Fruit fly (Drosophila melanogaster) whole organism, embryonic: Measurements from ENCODE around the gene CG2854.

Experiments used
- Awh ChIP-seq: fragments of 200-800 bp; sonication (Bioruptor generic); IDR thresholded peaks from 2 replicates; pipeline ENCODE4, ENCODE4 v1.3.6; 2022; ENCODE audit warnings: missing biosample characterization, missing genetic modification characterization
- BEAF-32 ChIP-seq: fragments of 200-800 bp; sonication (Bioruptor generic); optimal IDR thresholded peaks from 3 replicates; lab custom pipeline; 2017; ENCODE audit warnings: missing biosample characterization, missing genetic modification characterization, mild to moderate bottlenecking, moderate library complexity, missing genetic modification reagents
- CG10654 ChIP-seq: fragments of 200-800 bp; sonication (Bioruptor generic); optimal IDR thresholded peaks from 2 replicates; lab custom pipeline; 2016; ENCODE audit warnings: missing biosample characterization, missing genetic modification characterization
- CG12155 ChIP-seq: fragments of 200-800 bp; sonication (Bioruptor generic); optimal IDR thresholded peaks from 3 replicates; lab custom pipeline; 2016; ENCODE audit warnings: missing biosample characterization, missing genetic modification characterization
- CG13287 ChIP-seq: fragments of 200-800 bp; sonication (Bioruptor generic); IDR thresholded peaks from 2 replicates; pipeline ENCODE4 v1.3.6; 2022; ENCODE audit warnings: missing biosample characterization, missing genetic modification characterization; ENCODE audit not compliant: partially characterized antibody
- CG14667 ChIP-seq: fragments of 200-800 bp; sonication (Bioruptor generic); IDR thresholded peaks from 2 replicates; pipeline ENCODE4 v1.3.6; 2022; ENCODE audit warnings: missing biosample characterization, missing genetic modification characterization
- CG17612 ChIP-seq: fragments of 200-800 bp; sonication (Bioruptor generic); IDR thresholded peaks from 2 replicates; pipeline ENCODE4 v1.3.6; 2022; ENCODE audit warnings: missing biosample characterization, missing genetic modification characterization
- CG33557 ChIP-seq: fragments of 200-800 bp; sonication (Bioruptor generic); optimal IDR thresholded peaks from 2 replicates; lab custom pipeline; 2019; ENCODE audit warnings: missing biosample characterization, mild to moderate bottlenecking, missing genetic modification characterization, moderate library complexity
- CG34422 ChIP-seq: fragments of 200-800 bp; sonication (Bioruptor generic); IDR thresholded peaks from 3 replicates; pipeline ENCODE4 v1.3.6; 2022; ENCODE audit warnings: missing biosample characterization, missing genetic modification characterization
- CG5180 ChIP-seq: fragments of 200-800 bp; sonication (Bioruptor generic); optimal IDR thresholded peaks from 3 replicates; lab custom pipeline; 2017; ENCODE audit warnings: missing biosample characterization, missing genetic modification characterization, mild to moderate bottlenecking, moderate library complexity, missing genetic modification reagents
- CG5953 ChIP-seq: fragments of 200-800 bp; sonication (Bioruptor generic); IDR thresholded peaks from 2 replicates; pipeline ENCODE4 v1.3.6; 2022; ENCODE audit warnings: missing biosample characterization, missing genetic modification characterization
- CG6791 ChIP-seq: fragments of 200-800 bp; sonication (Bioruptor generic); IDR thresholded peaks from 3 replicates; pipeline ENCODE4 v1.3.6; 2022; ENCODE audit warnings: missing biosample characterization, missing genetic modification characterization; ENCODE audit not compliant: partially characterized antibody
- CG7271 ChIP-seq: fragments of 200-800 bp; sonication (Bioruptor generic); optimal IDR thresholded peaks from 2 replicates; lab custom pipeline; 2018; ENCODE audit warnings: missing biosample characterization, mild to moderate bottlenecking, missing genetic modification characterization, moderate library complexity
- CG7963 ChIP-seq: fragments of 200-800 bp; sonication (Bioruptor generic); IDR thresholded peaks from 3 replicates; pipeline ENCODE4 v1.3.6; 2022; ENCODE audit warnings: missing biosample characterization, missing genetic modification characterization; ENCODE audit not compliant: partially characterized antibody
- CG8924 ChIP-seq: fragments of 200-800 bp; optimal IDR thresholded peaks from 3 replicates; lab custom pipeline; 2019; ENCODE audit warnings: missing biosample characterization, mild to moderate bottlenecking, missing genetic modification characterization, moderate library complexity
- CG8944 ChIP-seq: fragments of 200-800 bp; sonication (Bioruptor generic); optimal IDR thresholded peaks from 3 replicates; lab custom pipeline; 2016; ENCODE audit warnings: missing biosample characterization, missing genetic modification characterization
- CG9727 ChIP-seq: fragments of 200-800 bp; sonication (Bioruptor generic); optimal IDR thresholded peaks from 3 replicates; lab custom pipeline; 2017; ENCODE audit warnings: missing biosample characterization, mild to moderate bottlenecking, missing genetic modification characterization
- Dip2 ChIP-seq: fragments of 200-800 bp; sonication (Bioruptor generic); IDR thresholded peaks from 2 replicates; pipeline ENCODE4 v1.3.6; 2022; ENCODE audit warnings: missing biosample characterization, missing genetic modification characterization
- Dp ChIP-seq: fragments of 200-800 bp; sonication (Bioruptor generic); optimal IDR thresholded peaks from 2 replicates; lab custom pipeline; 2018; ENCODE audit warnings: missing biosample characterization, mild to moderate bottlenecking, missing genetic modification characterization, moderate library complexity
- Drgx ChIP-seq: fragments of 200-800 bp; sonication (Bioruptor generic); IDR thresholded peaks from 2 replicates; pipeline ENCODE4 v1.3.6; 2022; ENCODE audit warnings: missing biosample characterization, missing genetic modification characterization
- Ets97D ChIP-seq: fragments of 200-800 bp; sonication (Bioruptor generic); optimal IDR thresholded peaks from 3 replicates; lab custom pipeline; 2016; ENCODE audit warnings: missing biosample characterization, missing genetic modification characterization
- Hmx ChIP-seq: fragments of 200-800 bp; sonication (Bioruptor generic); optimal IDR thresholded peaks from 2 replicates; lab custom pipeline; 2016; ENCODE audit warnings: missing biosample characterization, missing genetic modification characterization
- Hr3 ChIP-seq: fragments of 200-800 bp; sonication (Bioruptor generic); optimal IDR thresholded peaks from 3 replicates; lab custom pipeline; 2016; ENCODE audit warnings: missing biosample characterization, missing genetic modification characterization
- Hr51 ChIP-seq, 2 experiments: fragments of 200-800 bp; sonication (Bioruptor generic); optimal IDR thresholded peaks; 2 replicates in 1 of 2; 3 replicates in 1 of 2; lab custom pipeline; 2016 to 2018; ENCODE audit warnings: missing biosample characterization in 2 of 2, missing genetic modification characterization in 2 of 2, mild to moderate bottlenecking in 1 of 2, moderate library complexity in 1 of 2
- Ptx1 ChIP-seq: fragments of 200-800 bp; sonication (Bioruptor generic); IDR thresholded peaks from 2 replicates; pipeline ENCODE4 v1.3.6; 2022; ENCODE audit warnings: missing biosample characterization, missing genetic modification characterization
- Sin3A ChIP-seq: fragments of >200 bp; optimal IDR thresholded peaks from 2 replicates; lab custom pipeline; 2018
- Ssrp ChIP-seq: fragments of 200-800 bp; sonication (Bioruptor generic); optimal IDR thresholded peaks from 2 replicates; lab custom pipeline; 2018; ENCODE audit warnings: missing biosample characterization, mild to moderate bottlenecking, missing genetic modification characterization, moderate library complexity
- Stat92E ChIP-seq, 3 experiments: fragments of >200 bp in 2 of 3; fragments of 200-800 bp in 1 of 3; sonication (Bioruptor generic) in 1 of 3; optimal IDR thresholded peaks; 2 replicates each; lab custom pipeline; 2017 to 2019; ENCODE audit warnings: missing biosample characterization in 3 of 3, missing genetic modification characterization in 3 of 3, mild to moderate bottlenecking in 1 of 3, moderate library complexity in 1 of 3
- Xrp1 ChIP-seq: fragments of 200-800 bp; sonication (Bioruptor generic); IDR thresholded peaks from 2 replicates; pipeline ENCODE4 v1.3.6; 2022; ENCODE audit warnings: missing biosample characterization, missing genetic modification characterization
- ab ChIP-seq: fragments of 200-800 bp; sonication (Bioruptor generic); optimal IDR thresholded peaks from 2 replicates; lab custom pipeline; 2016; ENCODE audit warnings: missing biosample characterization, missing genetic modification characterization
- az2 ChIP-seq: fragments of 200-800 bp; sonication (Bioruptor generic); optimal IDR thresholded peaks from 3 replicates; lab custom pipeline; 2016; ENCODE audit warnings: missing biosample characterization, missing genetic modification characterization
- bbx ChIP-seq: fragments of 200-800 bp; sonication (Bioruptor generic); IDR thresholded peaks from 2 replicates; pipeline ENCODE4 v1.3.6; 2022; ENCODE audit warnings: missing biosample characterization, missing genetic modification characterization; ENCODE audit not compliant: partially characterized antibody
- caup ChIP-seq: fragments of 200-800 bp; sonication (Bioruptor generic); optimal IDR thresholded peaks from 3 replicates; lab custom pipeline; 2017; ENCODE audit warnings: missing biosample characterization, mild to moderate bottlenecking, missing genetic modification characterization, moderate library complexity; ENCODE audit not compliant: severe bottlenecking
- ci ChIP-seq: fragments of 200-800 bp; sonication (Bioruptor generic); IDR thresholded peaks from 3 replicates; pipeline ENCODE4 v1.3.6; 2022; ENCODE audit warnings: missing biosample characterization, missing genetic modification characterization
- disco-r ChIP-seq: fragments of 200-800 bp; sonication (Bioruptor generic); optimal IDR thresholded peaks from 2 replicates; lab custom pipeline; 2016; ENCODE audit warnings: missing biosample characterization, missing genetic modification characterization
- emc ChIP-seq: fragments of 200-800 bp; sonication (Bioruptor generic); optimal IDR thresholded peaks from 2 replicates; lab custom pipeline; 2016; ENCODE audit warnings: missing biosample characterization, missing genetic modification characterization
- fru ChIP-seq: fragments of >200 bp; optimal IDR thresholded peaks from 2 replicates; lab custom pipeline; 2017
- gcm2 ChIP-seq: fragments of 200-800 bp; sonication (Bioruptor generic); optimal IDR thresholded peaks from 2 replicates; lab custom pipeline; 2016; ENCODE audit warnings: missing biosample characterization, missing genetic modification characterization
- gsb ChIP-seq: fragments of 200-800 bp; sonication (Bioruptor generic); IDR thresholded peaks from 2 replicates; pipeline ENCODE4 v1.3.6; 2022; ENCODE audit warnings: missing biosample characterization, missing genetic modification characterization
- hth ChIP-seq: fragments of >200 bp; optimal IDR thresholded peaks from 2 replicates; lab custom pipeline; 2017; ENCODE audit warnings: inconsistent platforms
- insv ChIP-seq, 2 experiments: fragments of 200-800 bp; sonication (Bioruptor generic); optimal IDR thresholded peaks; 3 replicates each; lab custom pipeline; 2016 to 2018; ENCODE audit warnings: missing biosample characterization in 2 of 2, missing genetic modification characterization in 2 of 2
- maf-S ChIP-seq: fragments of 200-800 bp; sonication (Bioruptor generic); optimal IDR thresholded peaks from 2 replicates; lab custom pipeline; 2016; ENCODE audit warnings: missing biosample characterization, missing genetic modification characterization
- peb ChIP-seq: fragments of 200-800 bp; sonication (Bioruptor generic); IDR thresholded peaks from 2 replicates; pipeline ENCODE4 v1.3.6; 2022; ENCODE audit warnings: missing biosample characterization, missing genetic modification characterization
- pzg ChIP-seq: fragments of 200-800 bp; sonication (Bioruptor generic); optimal IDR thresholded peaks from 3 replicates; lab custom pipeline; 2018; ENCODE audit warnings: missing biosample characterization, mild to moderate bottlenecking, missing genetic modification characterization, moderate library complexity
- sim ChIP-seq: fragments of 200-800 bp; sonication (Bioruptor generic); IDR thresholded peaks from 2 replicates; pipeline ENCODE4 v1.3.6; 2022; ENCODE audit warnings: missing biosample characterization, missing genetic modification characterization
- tin ChIP-seq: fragments of 200-800 bp; sonication (Bioruptor generic); optimal IDR thresholded peaks from 3 replicates; lab custom pipeline; 2016; ENCODE audit warnings: missing biosample characterization, missing genetic modification characterization
- tna ChIP-seq: fragments of 200-800 bp; sonication (Bioruptor generic); IDR thresholded peaks from 2 replicates; pipeline ENCODE4 v1.3.6; 2022; ENCODE audit warnings: missing biosample characterization, missing genetic modification characterization; ENCODE audit not compliant: partially characterized antibody
- tx ChIP-seq: fragments of 200-800 bp; sonication (Bioruptor generic); optimal IDR thresholded peaks from 2 replicates; lab custom pipeline; 2016; ENCODE audit warnings: missing biosample characterization, missing genetic modification characterization

CG2854 gene

dm6 chrX:2297428-2298200, 29.3 kb upstream of the CG2854 start (continued):
- TF ChIP-seq maf-S (GFP tag; lab: Kevin White, UChicago) = peak; percentile 98
- TF ChIP-seq Awh (GFP tag; lab: Robert Waterston, UW) = peak; percentile 99
- peak; percentile 93 for TF ChIP-seq Ets97D (GFP tag; lab: Kevin White, UChicago)
- TF ChIP-seq CG7963 (GFP tag; lab: Robert Waterston, UW) = no peak
- TF ChIP-seq disco-r = peak; percentile 98
- peak; percentile 97 for TF ChIP-seq emc (GFP tag; lab: Kevin White, UChicago)
- TF ChIP-seq CG33557 (GFP tag; lab: Kevin White, UChicago) = peak; percentile 90
- TF ChIP-seq Dp (GFP tag; lab: Kevin White, UChicago) = peak; percentile 37
- TF ChIP-seq pzg (GFP tag; lab: Kevin White, UChicago) = peak; percentile 33
- TF ChIP-seq peb = peak; percentile 97
- TF ChIP-seq CG6791 (GFP tag; lab: Robert Waterston, UW) = no peak
- peak; percentile 17 for TF ChIP-seq BEAF-32 (GFP tag; lab: Kevin White, UChicago)
- TF ChIP-seq fru (lab: Kevin White, UChicago) = no peak
- peak; percentile 98 for TF ChIP-seq CG14667 (GFP tag; lab: Robert Waterston, UW)
- TF ChIP-seq ci (GFP tag; lab: Robert Waterston, UW) = peak; percentile 99
- peak; percentile 99 for TF ChIP-seq CG8944 (GFP tag; lab: Kevin White, UChicago)
- TF ChIP-seq ab (GFP tag; lab: Kevin White, UChicago) = peak; percentile 97
- TF ChIP-seq Xrp1 (GFP tag; lab: Robert Waterston, UW) = peak; percentile 98
- peak; percentile 13; the same call in 1 of the 2 replicates for TF ChIP-seq CG13287 (GFP tag; lab: Robert Waterston, UW)
- peak; percentile 85 for TF ChIP-seq CG7271 (tag; lab: Kevin White, UChicago)
- TF ChIP-seq az2 (GFP tag; lab: Kevin White, UChicago) = peak; percentile 99

- TF ChIP-seq Ptx1 (GFP tag; lab: Robert Waterston, UW) (peak; percentile 77), gcm2 (GFP tag; lab: Kevin White, UChicago) (peak; percentile 75), caup (GFP tag; lab: Kevin White, UChicago) (peak; percentile 27), Stat92E (GFP tag; optimal IDR thresholded peaks at IDR 0.05; lab: Kevin White, UChicago) (peak in 1 of 3 experiments; percentile 91), CG5953 (GFP tag; lab: Robert Waterston, UW) (peak; percentile 77), CG10654 (GFP tag; lab: Kevin White, UChicago) (peak; percentile 74), tx (peak; percentile 62), CG8924 (tag; lab: Kevin White, UChicago) (peak; percentile 93), hth (lab: Kevin White, UChicago) (no peak), CG17612 (GFP tag; lab: Robert Waterston, UW) (0 out of 2 replicates have a peak, but pooled peaks have one; percentile 34), Hmx (GFP tag; lab: Kevin White, UChicago) (no peak), bbx (no peak), Sin3A (no peak), CG12155 (GFP tag; lab: Kevin White, UChicago) (peak; percentile 59), CG5180 (GFP tag; lab: Kevin White, UChicago) (peak; percentile 59), CG33557 (GFP tag; lab: Kevin White, UChicago) (peak; percentile 78), Drgx (GFP tag; lab: Robert Waterston, UW) (peak; percentile 94), sim (GFP tag; lab: Robert Waterston, UW) (peak; percentile 73), CG9727 (GFP tag; lab: Kevin White, UChicago) (peak; percentile 83), Dip2 (GFP tag; lab: Robert Waterston, UW) (no peak), tin (GFP tag; lab: Kevin White, UChicago) (peak; percentile 80), Hr3 (GFP tag; lab: Kevin White, UChicago) (peak; percentile 57), insv (GFP tag; optimal IDR thresholded peaks at IDR 0.05; lab: Kevin White, UChicago) (no peak), gsb (GFP tag; lab: Robert Waterston, UW) (no peak), tna (GFP tag; lab: Robert Waterston, UW) (no peak), Ssrp (tag; lab: Kevin White, UChicago) (peak; percentile 82), CG34422 (GFP tag; lab: Robert Waterston, UW) (peak; percentile 83), Hr51 (GFP tag; optimal IDR thresholded peaks at IDR 0.05; lab: Kevin White, UChicago) (peak; percentile 63 to 79)
Observed at dm6 chrX:2298708-2299370, 28.1 kb upstream of the CG2854 start.
